Worm (Caenorhabditis elegans): ENCODE data around the gene C05C9.3.

ce11 chrX:11178599-11178998 is 26.0 kb upstream of the C05C9.3 start, which contains the start of gene gnrr-6:
- TF ChIP-seq R02D3.7 (tag; optimal IDR thresholded peaks at IDR 0.05): no peak
- no peak for TF ChIP-seq alr-1 (tag; optimal IDR thresholded peaks at IDR 0.05)
- no peak for TF ChIP-seq snpc-4 (tag; optimal IDR thresholded peaks at IDR 0.05)
- TF ChIP-seq ztf-11 (tag; optimal IDR thresholded peaks at IDR 0.05): no peak
- no peak for TF ChIP-seq egl-27 (tag; optimal IDR thresholded peaks at IDR 0.05)
- TF ChIP-seq peb-1 (tag; optimal IDR thresholded peaks at IDR 0.05): no peak
- no peak for TF ChIP-seq nhr-12 (tag; optimal IDR thresholded peaks at IDR 0.05)
- no peak for TF ChIP-seq ceh-16 (tag; optimal IDR thresholded peaks at IDR 0.05)
- no peak for TF ChIP-seq nhr-11 (tag; optimal IDR thresholded peaks at IDR 0.05)
- no peak for TF ChIP-seq lin-39 (tag; optimal IDR thresholded peaks at IDR 0.05)

Measured in whole organism, L2 larva.